Fruit fly (Drosophila melanogaster) whole organism, embryonic: ENCODE results near the gene gogo.

Experiments used
- Antp ChIP-seq: fragments of 200-800 bp; sonication (Bioruptor generic); optimal IDR thresholded peaks from 3 replicates; lab custom pipeline; 2016; ENCODE audit warnings: missing biosample characterization, missing genetic modification characterization
- Asciz ChIP-seq: fragments of 200-800 bp; sonication (Bioruptor generic); optimal IDR thresholded peaks from 2 replicates; lab custom pipeline; 2017; ENCODE audit warnings: missing biosample characterization, mild to moderate bottlenecking, missing genetic modification characterization, missing genetic modification reagents
- BtbVII ChIP-seq: fragments of 200-800 bp; sonication (Bioruptor generic); optimal IDR thresholded peaks from 3 replicates; lab custom pipeline; 2017; ENCODE audit warnings: missing biosample characterization, mild to moderate bottlenecking, missing genetic modification characterization
- C15 ChIP-seq: fragments of 200-800 bp; sonication (Bioruptor generic); IDR thresholded peaks from 3 replicates; pipeline ENCODE4 v1.3.6; 2022; ENCODE audit warnings: missing biosample characterization, missing genetic modification characterization
- CG10209 ChIP-seq: fragments of 200-800 bp; sonication (Bioruptor generic); optimal IDR thresholded peaks from 3 replicates; lab custom pipeline; 2017; ENCODE audit warnings: missing biosample characterization, mild to moderate bottlenecking, missing genetic modification characterization, missing genetic modification reagents
- CG10462 ChIP-seq: fragments of 200-800 bp; sonication (Bioruptor generic); optimal IDR thresholded peaks from 2 replicates; lab custom pipeline; 2016; ENCODE audit warnings: missing biosample characterization, missing genetic modification characterization
- CG12219 ChIP-seq: fragments of 200-800 bp; sonication (Bioruptor generic); optimal IDR thresholded peaks from 3 replicates; lab custom pipeline; 2018; ENCODE audit warnings: missing biosample characterization, mild to moderate bottlenecking, missing genetic modification characterization
- CG1233 ChIP-seq: fragments of 200-800 bp; sonication (Bioruptor generic); optimal IDR thresholded peaks from 4 replicates; lab custom pipeline; 2018; ENCODE audit warnings: missing biosample characterization, mild to moderate bottlenecking, missing genetic modification characterization
- CG12659 ChIP-seq: fragments of 200-800 bp; sonication (Bioruptor generic); optimal IDR thresholded peaks from 3 replicates; lab custom pipeline; 2017; ENCODE audit warnings: mild to moderate bottlenecking, missing biosample characterization, missing genetic modification reagents, missing genetic modification characterization
- CG12769 ChIP-seq: fragments of 200-800 bp; sonication (Bioruptor generic); optimal IDR thresholded peaks from 2 replicates; lab custom pipeline; 2019; ENCODE audit warnings: missing biosample characterization, mild to moderate bottlenecking, missing genetic modification characterization, moderate library complexity
- CG13296 ChIP-seq: fragments of 200-800 bp; sonication (Bioruptor generic); optimal IDR thresholded peaks from 3 replicates; lab custom pipeline; 2018; ENCODE audit warnings: missing biosample characterization, mild to moderate bottlenecking, missing genetic modification characterization
- CG13424 ChIP-seq: fragments of 200-800 bp; sonication (Bioruptor generic); optimal IDR thresholded peaks from 2 replicates; lab custom pipeline; 2019; ENCODE audit warnings: missing biosample characterization, mild to moderate bottlenecking, missing genetic modification characterization, moderate library complexity
- CG15514 ChIP-seq: fragments of 200-800 bp; sonication (Bioruptor generic); optimal IDR thresholded peaks from 3 replicates; lab custom pipeline; 2017; ENCODE audit warnings: missing biosample characterization, missing genetic modification characterization, mild to moderate bottlenecking, moderate library complexity, missing genetic modification reagents
- CG1603 ChIP-seq: fragments of 200-800 bp; sonication (Bioruptor generic); optimal IDR thresholded peaks from 2 replicates; lab custom pipeline; 2019; ENCODE audit warnings: missing biosample characterization, mild to moderate bottlenecking, missing genetic modification characterization, moderate library complexity
- CG17186 ChIP-seq: fragments of 200-800 bp; sonication (Bioruptor generic); optimal IDR thresholded peaks from 3 replicates; lab custom pipeline; 2017; ENCODE audit warnings: missing biosample characterization, missing genetic modification reagents, missing genetic modification characterization
- CG17328 ChIP-seq: fragments of 200-800 bp; sonication (Bioruptor generic); IDR thresholded peaks from 2 replicates; pipeline ENCODE4 v1.3.6; 2022; ENCODE audit warnings: missing biosample characterization, missing genetic modification characterization
- CG17912 ChIP-seq: fragments of 200-800 bp; sonication (Bioruptor generic); optimal IDR thresholded peaks from 2 replicates; lab custom pipeline; 2018; ENCODE audit warnings: missing biosample characterization, mild to moderate bottlenecking, missing genetic modification characterization
- CG31441 ChIP-seq: fragments of 200-800 bp; sonication (Bioruptor generic); IDR thresholded peaks from 2 replicates; pipeline ENCODE4 v1.3.6; 2022; ENCODE audit warnings: missing biosample characterization, missing genetic modification characterization
- CG6765 ChIP-seq: fragments of 200-800 bp; sonication (Bioruptor generic); optimal IDR thresholded peaks from 3 replicates; lab custom pipeline; 2017; ENCODE audit warnings: missing biosample characterization, mild to moderate bottlenecking, missing genetic modification characterization
- CG9437 ChIP-seq: fragments of 200-800 bp; sonication (Bioruptor generic); optimal IDR thresholded peaks from 2 replicates; lab custom pipeline; 2018; ENCODE audit warnings: missing biosample characterization, mild to moderate bottlenecking, missing genetic modification characterization
- CG9609 ChIP-seq: fragments of 200-800 bp; sonication (Bioruptor generic); optimal IDR thresholded peaks from 3 replicates; lab custom pipeline; 2016; ENCODE audit warnings: missing biosample characterization, missing genetic modification characterization
- Deaf1 ChIP-seq: fragments of 200-800 bp; optimal IDR thresholded peaks from 3 replicates; lab custom pipeline; 2019; ENCODE audit warnings: missing biosample characterization, mild to moderate bottlenecking, missing genetic modification characterization, moderate library complexity
- Dfd ChIP-seq, 2 experiments: fragments of >200 bp; optimal IDR thresholded peaks; 2 replicates each; lab custom pipeline; 2017; ENCODE audit warnings: missing biosample characterization in 2 of 2, missing genetic modification characterization in 2 of 2
- Dp ChIP-seq: fragments of 200-800 bp; sonication (Bioruptor generic); optimal IDR thresholded peaks from 2 replicates; lab custom pipeline; 2018; ENCODE audit warnings: missing biosample characterization, mild to moderate bottlenecking, missing genetic modification characterization, moderate library complexity
- Drgx ChIP-seq: fragments of 200-800 bp; sonication (Bioruptor generic); IDR thresholded peaks from 2 replicates; pipeline ENCODE4 v1.3.6; 2022; ENCODE audit warnings: missing biosample characterization, missing genetic modification characterization
- E2f2 ChIP-seq: fragments of 200-800 bp; sonication (Bioruptor generic); IDR thresholded peaks from 2 replicates; pipeline ENCODE4 v1.3.6; 2022; ENCODE audit warnings: missing biosample characterization, missing genetic modification characterization
- H2.0 ChIP-seq: fragments of 200-800 bp; sonication (Bioruptor generic); IDR thresholded peaks from 2 replicates; pipeline ENCODE4 v1.3.6; 2022; ENCODE audit warnings: missing biosample characterization, missing genetic modification characterization
- Hmr ChIP-seq: fragments of 200-800 bp; sonication (Bioruptor generic); optimal IDR thresholded peaks from 3 replicates; lab custom pipeline; 2017; ENCODE audit warnings: mild to moderate bottlenecking, missing biosample characterization, missing genetic modification reagents, missing genetic modification characterization
- Hr3 ChIP-seq: fragments of 200-800 bp; sonication (Bioruptor generic); optimal IDR thresholded peaks from 3 replicates; lab custom pipeline; 2016; ENCODE audit warnings: missing biosample characterization, missing genetic modification characterization
- Jarid2 ChIP-seq: fragments of 200-800 bp; sonication (Bioruptor generic); optimal IDR thresholded peaks from 3 replicates; lab custom pipeline; 2017; ENCODE audit warnings: mild to moderate bottlenecking, missing biosample characterization, missing genetic modification reagents, missing genetic modification characterization
- Lim3 ChIP-seq: fragments of 200-800 bp; sonication (Bioruptor generic); IDR thresholded peaks from 2 replicates; pipeline ENCODE4 v1.3.6; 2022; ENCODE audit warnings: missing biosample characterization, missing genetic modification characterization
- Side ChIP-seq: fragments of 200-800 bp; sonication (Bioruptor generic); optimal IDR thresholded peaks from 2 replicates; lab custom pipeline; 2016; ENCODE audit warnings: missing biosample characterization, missing genetic modification characterization
- Ssrp ChIP-seq: fragments of 200-800 bp; sonication (Bioruptor generic); optimal IDR thresholded peaks from 2 replicates; lab custom pipeline; 2018; ENCODE audit warnings: missing biosample characterization, mild to moderate bottlenecking, missing genetic modification characterization, moderate library complexity
- YL-1 ChIP-seq: fragments of 200-800 bp; sonication (Bioruptor generic); optimal IDR thresholded peaks from 3 replicates; lab custom pipeline; 2017; ENCODE audit warnings: missing biosample characterization, mild to moderate bottlenecking, missing genetic modification characterization
- abd-A ChIP-seq: fragments of 200-800 bp; sonication (Bioruptor generic); optimal IDR thresholded peaks from 3 replicates; lab custom pipeline; 2019; ENCODE audit warnings: missing biosample characterization, mild to moderate bottlenecking, missing genetic modification characterization, moderate library complexity
- amos ChIP-seq: fragments of 200-800 bp; sonication (Bioruptor generic); IDR thresholded peaks from 2 replicates; pipeline ENCODE4 v1.3.6; 2022; ENCODE audit warnings: missing biosample characterization, missing genetic modification characterization; ENCODE audit not compliant: partially characterized antibody
- btn ChIP-seq: fragments of 200-800 bp; sonication (Bioruptor generic); optimal IDR thresholded peaks from 2 replicates; lab custom pipeline; 2016; ENCODE audit warnings: missing biosample characterization, missing genetic modification characterization
- chm ChIP-seq: fragments of 200-800 bp; sonication (Bioruptor generic); IDR thresholded peaks from 2 replicates; pipeline ENCODE4 v1.3.6; 2022; ENCODE audit warnings: missing biosample characterization, missing genetic modification characterization
- dmrt99B ChIP-seq: fragments of 200-800 bp; sonication (Bioruptor generic); optimal IDR thresholded peaks from 2 replicates; lab custom pipeline; 2018; ENCODE audit warnings: missing biosample characterization, mild to moderate bottlenecking, missing genetic modification characterization, moderate library complexity
- dysf ChIP-seq: fragments of 200-800 bp; sonication (Bioruptor generic); IDR thresholded peaks from 3 replicates; pipeline ENCODE4 v1.3.6; 2022; ENCODE audit warnings: missing biosample characterization, missing genetic modification characterization
- jumu ChIP-seq: fragments of 200-800 bp; sonication (Bioruptor generic); optimal IDR thresholded peaks from 3 replicates; lab custom pipeline; 2016; ENCODE audit warnings: missing biosample characterization, missing genetic modification characterization
- ken ChIP-seq: fragments of 200-800 bp; sonication (Bioruptor generic); IDR thresholded peaks from 3 replicates; pipeline ENCODE4 v1.3.6; 2022; ENCODE audit warnings: missing biosample characterization, missing genetic modification characterization
- mirr ChIP-seq: fragments of 200-800 bp; sonication (Bioruptor generic); optimal IDR thresholded peaks from 3 replicates; lab custom pipeline; 2018; ENCODE audit warnings: missing biosample characterization, mild to moderate bottlenecking, missing genetic modification characterization
- nerfin-1 ChIP-seq: fragments of 200-800 bp; sonication (Bioruptor generic); optimal IDR thresholded peaks from 3 replicates; lab custom pipeline; 2019; ENCODE audit warnings: missing biosample characterization, mild to moderate bottlenecking, missing genetic modification characterization, moderate library complexity
- pho ChIP-seq: fragments of 200-800 bp; sonication (Bioruptor generic); optimal IDR thresholded peaks from 2 replicates; lab custom pipeline; 2016; ENCODE audit warnings: missing biosample characterization, missing genetic modification characterization
- prd ChIP-seq, 3 experiments: fragments of >200 bp in 2 of 3; fragments of 200-800 bp in 1 of 3; sonication (Bioruptor generic) in 1 of 3; optimal IDR thresholded peaks in 2 of 3; IDR thresholded peaks in 1 of 3; 2 replicates in 2 of 3; 3 replicates in 1 of 3; pipeline versions ENCODE4 v1.3.6 to Lab custom; 2017 to 2022; ENCODE audit warnings: missing biosample characterization in 1 of 3, missing genetic modification characterization in 1 of 3
- salm ChIP-seq: fragments of 200-800 bp; sonication (Bioruptor generic); optimal IDR thresholded peaks from 2 replicates; lab custom pipeline; 2018; ENCODE audit warnings: missing biosample characterization, mild to moderate bottlenecking, missing genetic modification characterization
- scrt ChIP-seq: fragments of 200-800 bp; sonication (Bioruptor generic); optimal IDR thresholded peaks from 2 replicates; lab custom pipeline; 2018; ENCODE audit warnings: missing biosample characterization, mild to moderate bottlenecking, missing genetic modification characterization, moderate library complexity
- sens ChIP-seq: fragments of 200-800 bp; sonication (Bioruptor generic); peaks from one replicate; lab custom pipeline; 2016; ENCODE audit warnings: missing biosample characterization, missing genetic modification characterization
- sisA ChIP-seq: fragments of 200-800 bp; sonication (Bioruptor generic); IDR thresholded peaks from 2 replicates; pipeline ENCODE4 v1.3.6; 2022; ENCODE audit warnings: missing biosample characterization, missing genetic modification characterization
- so ChIP-seq: fragments of 200-800 bp; sonication (Bioruptor generic); IDR thresholded peaks from 3 replicates; pipeline ENCODE4 v1.3.6; 2022; ENCODE audit warnings: missing biosample characterization, missing genetic modification characterization

The gogo gene

dm6 chr3L:20276615-20277014 lies 18.3 kb downstream of the gogo start (continued):
- TF ChIP-seq CG9609 (GFP tag; lab: Kevin White, UChicago) (peak; percentile 48), H2.0 (GFP tag; lab: Robert Waterston, UW) (no peak), CG13424 (tag; lab: Kevin White, UChicago) (peak; percentile 52), Hr3 (GFP tag; lab: Kevin White, UChicago) (peak; percentile 13), amos (GFP tag; lab: Robert Waterston, UW) (no peak), CG31441 (peak; percentile 43; the same call in 1 of the 2 replicates), sens (GFP tag; lab: Kevin White, UChicago) (no peak), chm (GFP tag; lab: Robert Waterston, UW) (no peak), Hmr (peak; percentile 55), Dp (no peak), Jarid2 (peak; percentile 12), CG12659 (GFP tag; lab: Kevin White, UChicago) (peak; percentile 16), Antp (GFP tag; lab: Kevin White, UChicago) (peak; percentile 36), mirr (GFP tag; lab: Kevin White, UChicago) (no peak), CG9437 (GFP tag; lab: Kevin White, UChicago) (no peak), YL-1 (no peak), ken (GFP tag; lab: Robert Waterston, UW) (no peak), jumu (peak; percentile 58), dysf (GFP tag; lab: Robert Waterston, UW) (peak; percentile 60), CG12769 (tag; lab: Kevin White, UChicago) (peak; percentile 36), E2f2 (GFP tag; lab: Robert Waterston, UW) (no peak), Drgx (GFP tag; lab: Robert Waterston, UW) (no peak), Dfd (GFP tag; optimal IDR thresholded peaks at IDR 0.05; lab: Kevin White, UChicago) (no peak), CG13296 (GFP tag; lab: Kevin White, UChicago) (peak; percentile 7), abd-A (tag; lab: Kevin White, UChicago) (peak; percentile 23), pho (GFP tag; lab: Kevin White, UChicago) (no peak), CG15514 (GFP tag; lab: Kevin White, UChicago) (peak; percentile 40), C15 (GFP tag; lab: Robert Waterston, UW) (no peak), Deaf1 (tag; lab: Kevin White, UChicago) (no peak), CG1603 (tag; lab: Kevin White, UChicago) (peak; percentile 45), CG17912 (no peak), btn (GFP tag; lab: Kevin White, UChicago) (peak; percentile 18), Side (peak; percentile 18), CG1233 (no peak), salm (no peak), CG12219 (GFP tag; lab: Kevin White, UChicago) (peak; percentile 22), so (GFP tag; lab: Robert Waterston, UW) (no peak), dmrt99B (tag; lab: Kevin White, UChicago) (peak; percentile 69), scrt (GFP tag; lab: Kevin White, UChicago) (peak; percentile 45), Ssrp (tag; lab: Kevin White, UChicago) (peak; percentile 26), CG10209 (peak; percentile 14), sisA (GFP tag; lab: Robert Waterston, UW) (peak; percentile 41; the same call in 1 of the 2 replicates), prd (optimal IDR thresholded peaks at IDR 0.05; lab: Kevin White, UChicago) (no peak), prd (GFP tag; IDR thresholded peaks at IDR 0.05; lab: Robert Waterston, UW) (peak; percentile 42; the same call in 1 of the 3 replicates), CG6765 (GFP tag; lab: Kevin White, UChicago) (no peak), CG17186 (GFP tag; lab: Kevin White, UChicago) (no peak), Asciz (GFP tag; lab: Kevin White, UChicago) (peak; percentile 37), BtbVII (peak; percentile 45), CG17328 (GFP tag; lab: Robert Waterston, UW) (no peak), nerfin-1 (tag; lab: Kevin White, UChicago) (peak; percentile 7), CG10462 (GFP tag; lab: Kevin White, UChicago) (no peak), Lim3 (no peak)
